Fruit fly (Drosophila melanogaster) whole organism: Measurements from ENCODE around the gene CG10694.

Source experiments
- CG8478 ChIP-seq: fragments of >200 bp; optimal IDR thresholded peaks from 2 replicates; lab custom pipeline; 2018; ENCODE audit warnings: inconsistent platforms
- Dll ChIP-seq: fragments of >200 bp; optimal IDR thresholded peaks from 2 replicates; lab custom pipeline; 2017
- EcR ChIP-seq, 2 experiments: fragments of >200 bp; optimal IDR thresholded peaks; 2 replicates each; lab custom pipeline; 2017; ENCODE audit warnings: missing biosample characterization in 2 of 2, missing genetic modification characterization in 2 of 2, missing genetic modification reagents in 2 of 2
- pan ChIP-seq: fragments of >200 bp; optimal IDR thresholded peaks from 2 replicates; lab custom pipeline; 2017
- psq ChIP-seq: fragments of >200 bp; optimal IDR thresholded peaks from 2 replicates; lab custom pipeline; 2017
- usp ChIP-seq: fragments of >200 bp; optimal IDR thresholded peaks from 2 replicates; lab custom pipeline; 2017; ENCODE audit warnings: missing biosample characterization, missing genetic modification characterization, mixed read lengths

CG10694 gene

DNA sequence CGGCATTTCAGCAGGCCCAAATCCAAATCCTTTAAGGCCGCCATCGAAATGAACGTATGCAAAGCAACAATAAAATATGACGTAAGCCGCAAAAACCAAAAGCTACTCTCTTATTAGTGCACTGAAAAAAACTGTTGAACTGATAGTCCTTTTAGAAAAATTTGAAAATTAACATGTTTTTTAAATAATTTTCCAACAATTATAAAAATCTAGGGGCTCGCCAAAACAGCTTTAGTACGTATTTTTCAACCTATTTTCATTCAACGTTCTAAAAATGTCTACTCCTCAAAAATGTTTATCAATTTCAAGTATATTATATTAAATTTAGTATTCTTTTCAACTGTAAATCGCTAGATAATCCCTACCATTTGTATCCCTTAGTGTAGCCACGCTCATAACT lies 13.8 kb upstream of the CG10694 start:
- no peak for TF ChIP-seq pan (lab: Kevin White, UChicago)

DNA sequence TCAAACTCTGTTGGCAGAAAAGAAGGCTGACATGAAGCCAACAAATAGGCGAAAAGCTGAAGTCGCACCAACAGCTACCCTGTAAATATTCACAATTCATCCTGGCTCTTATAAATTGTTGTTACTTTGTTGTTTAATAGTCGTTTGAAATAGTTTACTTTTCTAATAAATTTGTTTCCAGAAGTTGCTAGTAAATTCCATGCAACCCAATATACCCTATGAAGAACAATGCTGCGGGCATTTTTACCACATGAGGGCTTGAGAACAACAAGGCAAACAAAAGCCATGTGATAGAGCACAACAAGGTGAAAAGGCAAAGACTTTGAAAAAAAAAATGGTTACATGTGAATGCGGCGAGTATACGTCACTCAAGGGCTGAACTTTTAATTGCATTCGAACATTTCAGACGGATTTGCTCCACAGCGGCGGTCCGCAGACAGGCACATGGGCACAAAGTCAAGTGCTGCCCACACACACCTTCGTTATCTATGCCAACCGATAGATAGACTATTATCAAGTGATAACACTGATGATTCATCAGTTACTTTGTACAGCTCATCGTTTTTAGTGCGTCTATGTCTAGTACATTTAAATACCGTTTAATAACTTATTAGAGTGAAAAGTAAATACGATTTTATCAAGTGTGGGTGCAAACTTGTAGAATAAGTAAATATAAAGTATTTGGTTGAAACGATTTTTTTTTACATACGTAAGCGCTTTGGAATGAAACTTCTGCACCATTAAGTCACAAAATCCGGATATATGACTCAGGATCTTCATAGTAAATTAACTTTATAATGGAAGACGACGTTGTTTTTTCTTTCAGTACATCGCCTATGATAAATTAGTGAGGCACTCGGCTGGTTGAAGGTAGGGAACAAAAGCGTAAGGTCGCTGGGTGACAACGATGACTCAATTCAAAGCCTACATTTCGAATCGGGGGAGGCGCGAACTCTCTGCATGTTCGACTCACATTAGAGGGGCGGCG lies 7.9 kb upstream of the CG10694 start:
- no peak for TF ChIP-seq CG8478
- TF ChIP-seq pan (lab: Kevin White, UChicago) = peak; percentile 56
- TF ChIP-seq usp = no peak

DNA sequence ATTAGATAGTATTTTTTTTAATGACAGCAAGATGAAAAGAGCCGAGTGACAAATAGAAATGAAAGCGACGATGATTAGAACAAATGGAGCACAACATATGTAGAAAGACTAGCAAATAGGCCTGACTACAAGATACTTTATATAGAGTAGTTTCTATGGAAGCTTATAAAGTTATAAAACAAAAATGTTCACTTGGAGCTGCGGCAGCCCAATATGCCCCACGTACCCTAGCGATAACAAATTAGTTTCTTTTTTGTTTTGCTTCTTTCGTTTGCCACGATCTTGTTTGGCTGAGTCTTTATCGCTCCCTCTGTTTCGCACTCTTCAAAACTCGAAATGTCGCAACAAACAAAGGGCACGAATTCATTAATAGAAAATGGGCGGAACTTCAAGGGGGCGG lies 6.5 kb upstream of the CG10694 start:
- TF ChIP-seq psq (lab: Kevin White, UChicago) (no peak), Dll (lab: Kevin White, UChicago) (no peak), pan (lab: Kevin White, UChicago) (no peak)

DNA sequence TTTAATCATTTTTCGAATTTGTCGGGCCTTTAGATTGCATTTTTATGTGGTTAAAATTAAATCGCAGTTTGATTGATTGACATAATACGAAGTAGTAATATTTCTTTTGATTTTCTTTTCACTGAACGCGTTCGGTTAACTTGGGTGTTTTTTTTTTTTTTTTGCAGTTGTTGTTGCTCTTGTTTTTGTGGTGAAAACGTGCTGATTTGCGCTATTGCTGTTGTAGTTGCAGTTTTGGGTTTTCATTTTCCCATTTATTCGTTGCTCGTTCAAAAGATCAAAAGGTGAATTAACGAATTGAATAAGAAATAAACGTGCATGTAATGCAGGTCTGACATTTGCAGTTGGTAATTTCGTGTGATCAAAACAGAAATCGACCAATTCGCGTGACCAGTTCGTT lies 5.8 kb upstream of the CG10694 start:
- TF ChIP-seq pan (lab: Kevin White, UChicago) (no peak), CG8478 (no peak)

DNA sequence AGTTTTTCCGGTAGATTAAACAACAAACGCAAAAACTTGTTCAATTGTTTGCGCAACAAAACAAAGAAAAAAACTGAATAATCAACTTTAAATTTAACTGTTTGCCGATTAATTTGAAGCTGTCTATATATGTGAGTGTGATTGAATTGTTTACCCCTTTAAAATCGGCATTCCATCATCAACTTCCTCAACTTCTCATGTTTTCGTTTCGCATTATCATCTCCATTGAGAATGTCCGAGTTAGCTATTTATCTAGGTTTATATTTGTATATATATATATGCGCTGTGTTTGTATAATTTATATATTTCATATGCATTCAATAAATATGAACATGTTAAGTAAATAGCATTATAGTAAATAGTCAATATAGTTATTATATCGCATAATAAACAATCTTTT lies 4.8 kb upstream of the CG10694 start:
- TF ChIP-seq CG8478 = no peak

DNA sequence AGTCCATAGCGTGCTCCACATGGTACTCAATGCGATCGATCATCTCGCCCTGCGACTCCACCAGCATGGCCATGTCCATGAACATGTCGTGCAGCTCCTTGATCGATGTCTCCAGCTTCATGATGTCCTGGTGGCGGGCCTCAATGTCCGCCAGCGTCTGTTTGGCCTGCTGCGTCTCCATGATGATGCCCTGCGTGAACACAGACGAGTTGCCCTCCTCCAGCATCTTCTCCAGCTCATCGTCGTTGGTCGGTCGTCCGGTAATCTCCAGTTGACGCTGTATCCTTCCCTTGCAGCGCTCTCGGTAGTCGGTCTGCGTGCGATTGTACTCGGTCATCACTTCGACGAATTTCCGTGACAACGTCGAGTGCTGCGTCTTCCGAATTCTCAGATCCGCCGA lies 3.5 kb upstream of the CG10694 start:
- no peak for TF ChIP-seq CG8478
- TF ChIP-seq usp = no peak

DNA sequence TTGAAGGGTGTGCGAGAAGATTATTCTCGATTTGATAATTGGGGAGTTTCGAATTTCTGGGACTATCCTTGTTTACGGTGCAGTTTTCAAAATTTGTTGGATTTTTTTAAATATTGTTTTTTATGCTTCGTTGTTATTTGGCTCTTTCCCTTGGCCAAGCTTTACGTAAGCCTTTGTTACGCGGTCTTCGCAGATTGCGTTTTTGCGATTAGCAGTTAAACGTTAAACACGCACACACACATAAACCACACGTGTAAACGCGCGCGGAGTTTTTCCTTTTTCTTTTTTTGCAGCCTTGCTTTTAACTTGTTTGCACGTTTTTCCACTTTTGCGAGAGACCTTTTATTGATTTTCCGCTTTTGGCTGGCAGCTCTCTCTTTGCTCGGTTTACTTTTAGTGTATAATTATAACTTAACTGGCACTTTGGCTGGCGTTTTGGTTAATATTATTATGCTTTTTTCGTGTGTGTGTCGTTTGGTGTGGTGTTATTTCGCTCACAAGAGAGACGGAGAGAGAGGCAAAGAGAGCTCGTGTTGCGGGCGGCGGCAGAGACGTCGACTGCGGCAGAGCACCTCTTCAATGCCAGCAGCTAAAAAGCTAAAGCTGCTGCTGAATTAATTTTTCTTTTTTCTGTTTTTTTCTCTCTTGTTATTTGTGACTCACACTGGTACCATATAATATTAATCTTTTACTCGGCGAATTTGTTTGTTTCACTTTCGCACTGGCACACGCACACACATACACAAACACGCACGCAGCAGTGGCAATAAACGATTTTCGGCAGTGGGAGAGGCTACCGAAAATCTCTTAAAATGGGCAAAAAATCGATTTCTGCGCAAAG lies 2.5 kb upstream of the CG10694 start:
- no peak for TF ChIP-seq CG8478
- no peak for TF ChIP-seq EcR (GFP tag; optimal IDR thresholded peaks at IDR 0.05; lab: Kevin White, UChicago)
- TF ChIP-seq Dll (lab: Kevin White, UChicago) = no peak
- no peak for TF ChIP-seq usp
- TF ChIP-seq psq (lab: Kevin White, UChicago) = no peak
- no peak for TF ChIP-seq pan (lab: Kevin White, UChicago)

DNA sequence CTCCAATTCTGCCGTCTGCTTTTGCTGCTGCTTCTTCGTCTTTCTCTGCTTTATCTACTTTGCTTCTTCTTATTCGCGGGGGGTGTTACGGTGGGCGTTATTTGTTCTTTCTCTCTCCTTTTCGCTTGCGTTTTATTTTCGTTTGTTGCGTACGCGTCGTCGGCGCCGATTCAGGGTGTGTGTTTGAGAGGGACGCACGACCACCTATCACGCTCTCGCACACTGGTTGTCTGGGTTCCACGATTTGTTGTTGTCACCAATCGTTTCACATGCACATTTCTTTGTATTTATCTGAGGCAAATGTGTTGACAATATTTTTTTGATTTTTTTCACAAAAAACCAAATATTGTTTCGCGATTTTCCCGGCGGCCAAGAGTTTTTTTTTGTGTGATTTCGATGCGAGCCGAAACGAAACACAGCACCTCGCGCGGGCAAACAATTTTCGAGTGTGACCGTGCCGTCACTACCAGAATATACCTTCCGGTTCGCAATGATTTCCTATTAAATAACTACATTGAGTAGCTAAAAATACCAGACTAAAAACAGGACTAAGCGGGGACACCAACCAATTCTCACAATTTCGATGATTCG lies 1.8 kb upstream of the CG10694 start, which contains the start of gene Syx1A:
Gene Syx1A (minus strand): TSS at position 452 of the 591 bp plus-strand sequence.
- TF ChIP-seq EcR (GFP tag; optimal IDR thresholded peaks at IDR 0.05; lab: Kevin White, UChicago) (no peak), psq (lab: Kevin White, UChicago) (no peak), pan (lab: Kevin White, UChicago) (no peak), usp (no peak), Dll (lab: Kevin White, UChicago) (no peak), CG8478 (no peak)

DNA sequence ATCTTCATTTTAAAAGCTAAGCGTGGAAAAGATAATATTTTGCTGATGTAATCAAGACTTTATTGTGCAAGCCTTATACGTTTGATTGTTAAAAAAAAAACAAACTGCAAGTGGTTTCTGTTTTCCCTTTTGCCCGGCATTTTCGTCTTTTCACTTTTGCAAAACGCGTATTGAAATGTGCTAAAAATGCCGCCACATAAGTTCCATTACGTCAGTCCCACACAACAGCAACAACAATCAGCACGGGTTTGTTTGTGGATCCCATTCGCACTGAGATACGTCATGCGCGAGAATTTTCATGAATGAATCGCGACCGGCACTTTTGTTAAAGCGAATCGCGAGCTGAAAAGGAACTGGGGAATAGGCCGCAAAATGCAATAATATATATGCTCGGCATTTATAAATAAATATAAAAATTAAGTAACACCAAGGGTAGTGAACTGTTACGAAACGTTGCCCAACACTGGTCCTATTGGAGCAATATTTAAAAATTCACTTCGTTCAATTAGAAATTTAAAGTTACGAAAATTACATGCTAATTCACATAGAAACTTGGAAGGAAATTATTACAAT lies 1.0 kb upstream of the CG10694 start:
- TF ChIP-seq Dll (lab: Kevin White, UChicago) (no peak), usp (no peak), CG8478 (no peak), EcR (GFP tag; optimal IDR thresholded peaks at IDR 0.05; lab: Kevin White, UChicago) (no peak), psq (lab: Kevin White, UChicago) (no peak), pan (lab: Kevin White, UChicago) (no peak)

DNA sequence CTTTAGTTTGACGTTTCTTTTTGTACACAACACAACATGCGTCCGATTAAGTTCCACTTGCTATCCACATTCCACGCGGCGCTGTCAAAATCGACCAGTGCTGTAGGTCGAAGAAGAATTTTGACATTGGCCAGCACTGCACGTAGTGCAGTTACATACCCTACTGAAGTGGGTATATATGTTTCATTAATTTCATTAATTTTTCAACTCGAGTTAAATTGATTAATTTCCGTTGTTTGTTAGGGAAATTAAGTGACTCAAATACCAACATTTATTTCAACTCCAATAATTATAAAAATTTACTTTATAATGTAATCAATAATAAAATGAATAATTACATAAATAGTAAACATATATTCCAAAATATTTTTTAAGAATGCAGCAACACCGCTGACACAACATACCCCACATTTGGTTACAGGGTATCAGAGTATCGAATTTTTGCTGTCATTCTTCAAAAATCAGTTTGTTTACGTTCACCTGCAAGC lies 1.8 kb downstream of the CG10694 start, which contains the start of the genes eIF4EHP and CG18428:
Gene eIF4EHP (minus strand): TSS at position 59 of the 488 bp plus-strand sequence.
Gene CG18428 (plus strand): TSS at position 435 of the 488 bp plus-strand sequence.
- TF ChIP-seq usp (no peak), pan (lab: Kevin White, UChicago) (peak; percentile 96)

DNA sequence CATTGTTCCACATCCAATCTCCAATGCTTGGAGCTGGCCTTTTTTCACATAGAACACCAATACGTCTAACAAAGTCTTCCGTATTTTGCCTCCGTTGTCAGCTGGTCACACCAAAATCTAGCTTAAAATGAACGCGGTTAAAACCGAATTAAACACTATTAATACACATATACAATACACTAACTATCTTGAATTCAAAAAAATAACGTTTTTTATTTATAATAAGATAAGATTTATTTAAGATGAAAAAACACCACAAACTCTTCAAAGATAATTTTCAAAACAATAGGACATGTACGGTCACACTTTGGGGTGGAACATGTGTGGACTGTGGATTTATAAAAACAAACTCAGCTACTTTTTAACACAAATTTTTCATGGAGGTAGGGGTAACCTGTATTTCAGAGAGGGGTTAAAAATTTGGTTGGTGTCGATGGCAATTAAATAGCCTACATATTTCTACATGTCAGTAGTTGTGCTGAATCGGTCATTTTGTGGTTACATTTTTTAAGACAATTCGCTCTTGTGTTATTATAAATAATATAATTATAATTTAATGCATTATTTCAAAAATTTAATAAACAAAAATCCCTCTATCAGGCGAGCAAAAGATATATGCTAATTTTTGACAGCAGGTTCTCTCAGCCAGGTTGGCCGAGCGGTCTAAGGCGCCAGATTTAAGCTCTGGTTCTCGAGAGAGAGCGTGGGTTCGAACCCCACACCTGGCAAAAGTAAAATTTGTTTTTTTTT lies 5.3 kb downstream of the CG10694 start, which contains the start of gene CG13605:
Gene CG13605 (minus strand): TSS at position 70 of the 750 bp plus-strand sequence.
- no peak for TF ChIP-seq Dll (lab: Kevin White, UChicago)

DNA sequence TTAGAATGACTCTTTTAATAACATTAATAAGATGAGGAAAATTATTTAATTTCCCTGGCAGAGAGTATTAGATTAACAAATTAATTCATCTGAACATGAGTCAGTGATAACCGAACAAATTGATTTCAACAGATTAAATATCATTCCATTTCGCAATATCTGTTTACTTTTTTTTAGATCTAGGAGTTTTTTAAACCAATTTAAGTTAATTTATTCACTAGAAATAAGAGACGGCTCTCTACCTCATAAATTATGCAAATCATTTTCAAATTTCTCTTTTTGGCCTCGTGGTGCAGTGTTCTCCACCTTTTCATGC lies 5.8 kb downstream of the CG10694 start, which contains the start of gene Root:
Gene Root (plus strand): TSS at position 217 of the 316 bp plus-strand sequence.
- no peak for TF ChIP-seq EcR (GFP tag; optimal IDR thresholded peaks at IDR 0.05; lab: Kevin White, UChicago)
- no peak for TF ChIP-seq pan (lab: Kevin White, UChicago)
- no peak for TF ChIP-seq usp
- no peak for TF ChIP-seq Dll (lab: Kevin White, UChicago)
- TF ChIP-seq psq (lab: Kevin White, UChicago) = no peak
- no peak for TF ChIP-seq CG8478
